Fruit fly (Drosophila melanogaster) whole organism, prepupa: ENCODE data around the gene Ent1.

Experiments used
- Eip93F ChIP-seq: fragments of 200-800 bp; sonication (Bioruptor generic); optimal IDR thresholded peaks from 2 replicates; lab custom pipeline; 2016; ENCODE audit warnings: missing biosample characterization, mild to moderate bottlenecking, missing genetic modification characterization
- fkh ChIP-seq: fragments of 200-800 bp; sonication (Bioruptor generic); optimal IDR thresholded peaks from 3 replicates; lab custom pipeline; 2017; ENCODE audit warnings: missing biosample characterization, mild to moderate bottlenecking, missing genetic modification characterization, moderate library complexity

dm6 chr2L:395366-396117, 37.9 kb upstream of the Ent1 start:
- TF ChIP-seq fkh (no peak), Eip93F (GFP tag; lab: Kevin White, UChicago) (no peak)
